Fruit fly (Drosophila melanogaster) whole organism, embryonic: Measurements from ENCODE around the gene CG8379.

ENCODE experiments used
- Awh ChIP-seq: fragments of 200-800 bp; sonication (Bioruptor generic); IDR thresholded peaks from 2 replicates; pipeline ENCODE4, ENCODE4 v1.3.6; 2022; ENCODE audit warnings: missing biosample characterization, missing genetic modification characterization
- CG10654 ChIP-seq: fragments of 200-800 bp; sonication (Bioruptor generic); optimal IDR thresholded peaks from 2 replicates; lab custom pipeline; 2016; ENCODE audit warnings: missing biosample characterization, missing genetic modification characterization
- Doc2 ChIP-seq: fragments of 200-800 bp; sonication (Bioruptor generic); IDR thresholded peaks from 2 replicates; pipeline ENCODE4 v1.3.6; 2022; ENCODE audit warnings: missing biosample characterization, missing genetic modification characterization
- lbe ChIP-seq: fragments of 200-800 bp; sonication (Bioruptor generic); optimal IDR thresholded peaks from 2 replicates; lab custom pipeline; 2016; ENCODE audit warnings: missing biosample characterization, mild to moderate bottlenecking, missing genetic modification characterization

dm6 chr3R:8820428-8820912 lies 3.7 kb upstream of the CG8379 start, which contains the start of gene aqz:
- TF ChIP-seq Awh (GFP tag; lab: Robert Waterston, UW) (peak; percentile 28; the same call in 1 of the 2 replicates), Doc2 (GFP tag; lab: Robert Waterston, UW) (no peak), lbe (GFP tag; lab: Kevin White, UChicago) (no peak), CG10654 (GFP tag; lab: Kevin White, UChicago) (peak; percentile 18)
